Fruit fly (Drosophila melanogaster): Measurements from ENCODE around the gene Prp4k.
A peak's percentile ranks its signal among the peaks of the same experiment; 100 is the strongest.

The Prp4k gene

dm6 chr3L:224004-224951 is 13.0 kb upstream of the Prp4k start (continued):
- TF ChIP-seq CG9797 (GFP tag; optimal IDR thresholded peaks at IDR 0.05): no peak
- TF ChIP-seq CG5953 (GFP tag; IDR thresholded peaks at IDR 0.05): peak; percentile 55; the same call in 1 of the 2 replicates
- TF ChIP-seq B-H2 (GFP tag; optimal IDR thresholded peaks at IDR 0.05): no peak
- TF ChIP-seq fd64A (GFP tag; optimal IDR thresholded peaks at IDR 0.05): peak; percentile 1
- TF ChIP-seq Atf6 (GFP tag; IDR thresholded peaks at IDR 0.05): no peak
- TF ChIP-seq CG6175 (GFP tag; IDR thresholded peaks at IDR 0.05): peak; percentile 72; the same call in 1 of the 3 replicates
- peak; percentile 46; the same call in 1 of the 2 replicates for TF ChIP-seq CG16779 (GFP tag; IDR thresholded peaks at IDR 0.05)
- no peak for TF ChIP-seq CG4617 (GFP tag; optimal IDR thresholded peaks at IDR 0.05; ENCODE audit: borderline replicate concordance)
- no peak for TF ChIP-seq NC2β (GFP tag; optimal IDR thresholded peaks at IDR 0.05)
- no peak for TF ChIP-seq klu (GFP tag; IDR thresholded peaks at IDR 0.05)
- TF ChIP-seq chinmo (GFP tag; IDR thresholded peaks at IDR 0.05; ENCODE audit: partially characterized antibody): peak; percentile 68; the same call in 3 of the 4 replicates
- 0 out of 3 replicates have a peak, but pooled peaks have one; percentile 36 for TF ChIP-seq knrl (GFP tag; IDR thresholded peaks at IDR 0.05; ENCODE audit: partially characterized antibody)
- no peak for TF ChIP-seq dysf (GFP tag; IDR thresholded peaks at IDR 0.05)
- TF ChIP-seq tup (GFP tag; optimal IDR thresholded peaks at IDR 0.05): peak; percentile 14
- TF ChIP-seq CG3281 (GFP tag; optimal IDR thresholded peaks at IDR 0.05): no peak
- peak; percentile 37; the same call in 1 of the 2 replicates for TF ChIP-seq Drgx (GFP tag; IDR thresholded peaks at IDR 0.05)
- TF ChIP-seq nmo (GFP tag; optimal IDR thresholded peaks at IDR 0.05): peak; percentile 14
- peak; percentile 16 for TF ChIP-seq lab (GFP tag; optimal IDR thresholded peaks at IDR 0.05)
- no peak for TF ChIP-seq bab2 (GFP tag; optimal IDR thresholded peaks at IDR 0.05)
- no peak for TF ChIP-seq CG18011 (GFP tag; optimal IDR thresholded peaks at IDR 0.05)
- TF ChIP-seq fd96Cb (tag; optimal IDR thresholded peaks at IDR 0.05): no peak
- TF ChIP-seq Nf-YC (tag; optimal IDR thresholded peaks at IDR 0.05): peak; percentile 24
- TF ChIP-seq sens-2 (GFP tag; IDR thresholded peaks at IDR 0.05): no peak
- peak; percentile 3; the same call in 1 of the 2 replicates for TF ChIP-seq onecut (GFP tag; IDR thresholded peaks at IDR 0.05)
- no peak for TF ChIP-seq CG9932 (GFP tag; IDR thresholded peaks at IDR 0.05)
- TF ChIP-seq HmgZ (tag; optimal IDR thresholded peaks at IDR 0.05): peak; percentile 2
- TF ChIP-seq trem (tag; optimal IDR thresholded peaks at IDR 0.05): no peak
- TF ChIP-seq Ptx1 (GFP tag; IDR thresholded peaks at IDR 0.05): no peak; the same call in 1 of the 2 replicates
- TF ChIP-seq twi (tag; optimal IDR thresholded peaks at IDR 0.05): peak; percentile 1
- peak; percentile 32; the same call in 1 of the 2 replicates for TF ChIP-seq CG14014 (GFP tag; IDR thresholded peaks at IDR 0.05)
- no peak for TF ChIP-seq CG7839 (tag; optimal IDR thresholded peaks at IDR 0.05)
- TF ChIP-seq kni (GFP tag; optimal IDR thresholded peaks at IDR 0.05): peak; percentile 84
- peak; percentile 9; the same call in 1 of the 2 replicates for TF ChIP-seq CG10959 (GFP tag; IDR thresholded peaks at IDR 0.05)
- TF ChIP-seq row (GFP tag; IDR thresholded peaks at IDR 0.05): no peak
- TF ChIP-seq D19B (GFP tag; optimal IDR thresholded peaks at IDR 0.05): no peak
- no peak for TF ChIP-seq CG1233 (GFP tag; optimal IDR thresholded peaks at IDR 0.05)
- TF ChIP-seq ato (GFP tag; IDR thresholded peaks at IDR 0.05; ENCODE audit: partially characterized antibody): peak; percentile 48
- TF ChIP-seq Mad (GFP tag; optimal IDR thresholded peaks at IDR 0.05): no peak
- no peak for TF ChIP-seq Poxn (GFP tag; IDR thresholded peaks at IDR 0.05)
- no peak for TF ChIP-seq CG30403 (GFP tag; optimal IDR thresholded peaks at IDR 0.05)
- TF ChIP-seq CG12769 (tag; optimal IDR thresholded peaks at IDR 0.05): peak; percentile 16
- TF ChIP-seq CG8478 (optimal IDR thresholded peaks at IDR 0.05): peak; percentile 86
- TF ChIP-seq Kr (GFP tag; optimal IDR thresholded peaks at IDR 0.05): no peak
- TF ChIP-seq wdn (GFP tag; IDR thresholded peaks at IDR 0.05): no peak
- TF ChIP-seq amos (GFP tag; IDR thresholded peaks at IDR 0.05; ENCODE audit: partially characterized antibody): peak; percentile 49; the same call in 1 of the 2 replicates
- no peak for TF ChIP-seq CG12942 (GFP tag; optimal IDR thresholded peaks at IDR 0.05)
- no peak for TF ChIP-seq chif (GFP tag; optimal IDR thresholded peaks at IDR 0.05)
- no peak for TF ChIP-seq H15 (GFP tag; IDR thresholded peaks at IDR 0.05)

All from whole organism, embryonic.